Worm (Caenorhabditis elegans) whole organism, young adult: ENCODE data around the gene sas-7.
A peak's percentile ranks its signal among the peaks of the same experiment; 100 is the strongest.

Experiments used
- B0019.2 ChIP-seq: fragments of 200-800 bp; sonication (Bioruptor generic); conservative IDR thresholded peaks from 2 replicates; pipeline ENCODE4 v1.3.6; 2022; ENCODE audit warnings: missing genetic modification reagents, missing genetic modification characterization, missing compliant biosample characterization
- B0261.1 ChIP-seq: sonication (generic microtip); optimal IDR thresholded peaks from 2 replicates; lab custom pipeline; 2016; ENCODE audit warnings: mild to moderate bottlenecking, missing genetic modification characterization, moderate library complexity, missing compliant biosample characterization
- B0336.3 ChIP-seq: fragments of 200-800 bp; sonication (Bioruptor generic); IDR thresholded peaks from 2 replicates; pipeline ENCODE4 v1.3.6; 2022; ENCODE audit warnings: missing genetic modification characterization, missing compliant biosample characterization
- F37B4.10 ChIP-seq: fragments of 200-800 bp; sonication (Bioruptor generic); IDR thresholded peaks from 2 replicates; pipeline ENCODE4 v1.3.6; 2022; ENCODE audit warnings: missing genetic modification characterization, missing compliant biosample characterization
- F39B2.1 ChIP-seq: fragments of 200-800 bp; sonication (Bioruptor generic); IDR thresholded peaks from 2 replicates; pipeline ENCODE4 v1.3.6; 2022; ENCODE audit warnings: missing genetic modification reagents, missing genetic modification characterization, missing compliant biosample characterization
- K11D2.4 ChIP-seq: fragments of 200-800 bp; sonication (Bioruptor generic); IDR thresholded peaks from 2 replicates; pipeline ENCODE4 v1.3.6; 2022; ENCODE audit warnings: missing genetic modification reagents, missing genetic modification characterization, missing compliant biosample characterization
- K12H6.12 ChIP-seq: fragments of 200-800 bp; sonication (Bioruptor generic); optimal IDR thresholded peaks from 2 replicates; lab custom pipeline; 2018; ENCODE audit warnings: mild to moderate bottlenecking, missing genetic modification characterization, missing compliant biosample characterization
- Y53F4B.3 ChIP-seq: fragments of 200-800 bp; sonication (Bioruptor generic); IDR thresholded peaks from 2 replicates; pipeline ENCODE4 v1.3.6; 2022; ENCODE audit warnings: missing genetic modification reagents, missing genetic modification characterization, missing compliant biosample characterization
- Y56A3A.18 ChIP-seq: fragments of 200-800 bp; sonication (Bioruptor generic); IDR thresholded peaks from 2 replicates; pipeline ENCODE4 v1.3.6; 2022; ENCODE audit warnings: missing genetic modification reagents, missing genetic modification characterization, missing compliant biosample characterization
- Y95B8A.8 ChIP-seq: fragments of 200-800 bp; sonication (Bioruptor generic); IDR thresholded peaks from 2 replicates; pipeline ENCODE4 v1.3.6; 2022; ENCODE audit warnings: missing genetic modification reagents, missing genetic modification characterization, missing compliant biosample characterization
- ama-1 ChIP-seq, 3 experiments: fragments of 150-350 bp in 1 of 3; sonication (generic microtip) in 2 of 3; optimal IDR thresholded peaks; 2 replicates each; lab custom pipeline; 2014 to 2018; ENCODE audit warnings: missing biosample characterization in 2 of 3, missing genetic modification characterization in 2 of 3, missing genetic modification reagents in 2 of 3
- athp-1 ChIP-seq: sonication (generic microtip); optimal IDR thresholded peaks from 2 replicates; lab custom pipeline; 2017; ENCODE audit warnings: mild to moderate bottlenecking, missing genetic modification characterization, missing compliant biosample characterization
- attf-6 ChIP-seq: fragments of 200-800 bp; sonication (Bioruptor generic); IDR thresholded peaks from 2 replicates; pipeline ENCODE4 v1.3.6; 2022; ENCODE audit warnings: missing genetic modification reagents, missing genetic modification characterization, missing compliant biosample characterization
- ceh-100 ChIP-seq: fragments of 200-800 bp; sonication (Bioruptor generic); IDR thresholded peaks from 2 replicates; pipeline ENCODE4 v1.3.6; 2022; ENCODE audit warnings: missing genetic modification reagents, missing genetic modification characterization, missing compliant biosample characterization
- ceh-58 ChIP-seq: fragments of 200-800 bp; sonication (Bioruptor generic); IDR thresholded peaks from 2 replicates; pipeline ENCODE4 v1.3.6; 2022; ENCODE audit warnings: missing genetic modification characterization, missing compliant biosample characterization
- him-1 ChIP-seq: sonication (generic microtip); optimal IDR thresholded peaks from 2 replicates; lab custom pipeline; 2016; ENCODE audit warnings: missing genotype, missing genetic modification reagents, missing genetic modification characterization, missing compliant biosample characterization
- hlh-12 ChIP-seq: sonication (generic microtip); optimal IDR thresholded peaks from 2 replicates; lab custom pipeline; 2016; ENCODE audit warnings: missing genetic modification characterization, missing compliant biosample characterization
- hlh-26 ChIP-seq: fragments of 200-800 bp; sonication (Bioruptor generic); conservative IDR thresholded peaks from 2 replicates; pipeline ENCODE4 v1.3.6; 2022; ENCODE audit warnings: missing genetic modification reagents, missing genetic modification characterization, missing compliant biosample characterization
- hsf-1 ChIP-seq: fragments of 200-800 bp; sonication (Bioruptor generic); IDR thresholded peaks from 2 replicates; pipeline ENCODE4 v1.3.6; 2022; ENCODE audit warnings: missing genetic modification reagents, missing genetic modification characterization, missing compliant biosample characterization
- lag-1 ChIP-seq: fragments of 200-800 bp; sonication (Bioruptor generic); IDR thresholded peaks from 2 replicates; pipeline ENCODE4 v1.3.6; 2022; ENCODE audit warnings: missing genetic modification reagents, missing genetic modification characterization, missing compliant biosample characterization
- lir-1 ChIP-seq: fragments of 200-800 bp; sonication (Bioruptor generic); conservative IDR thresholded peaks from 2 replicates; pipeline ENCODE4 v1.3.6; 2022; ENCODE audit warnings: missing genetic modification reagents, missing genetic modification characterization, missing compliant biosample characterization
- lsy-27 ChIP-seq: sonication (generic microtip); optimal IDR thresholded peaks from 2 replicates; lab custom pipeline; 2017; ENCODE audit warnings: missing genetic modification characterization, mild to moderate bottlenecking, missing compliant biosample characterization, antibody characterized with exemption, missing genotype, borderline replicate concordance; ENCODE audit not compliant: insufficient read depth
- mes-4 ChIP-seq: sonication (generic microtip); optimal IDR thresholded peaks from 2 replicates; lab custom pipeline; 2016; ENCODE audit warnings: missing genotype, missing genetic modification characterization, missing compliant biosample characterization
- nhr-120 ChIP-seq: fragments of 200-800 bp; sonication (Bioruptor generic); IDR thresholded peaks from 2 replicates; pipeline ENCODE4 v1.3.6; 2022; ENCODE audit warnings: missing genetic modification characterization, missing compliant biosample characterization
- nhr-80 ChIP-seq: sonication (generic microtip); optimal IDR thresholded peaks from 2 replicates; lab custom pipeline; 2016; ENCODE audit warnings: missing genetic modification characterization, missing compliant biosample characterization
- nhr-90 ChIP-seq: sonication (generic microtip); optimal IDR thresholded peaks from 2 replicates; lab custom pipeline; 2016; ENCODE audit warnings: missing genotype, mild to moderate bottlenecking, missing genetic modification characterization, missing compliant biosample characterization
- rec-8 ChIP-seq, 2 experiments: sonication (generic microtip); optimal IDR thresholded peaks; 2 replicates each; lab custom pipeline; 2016; ENCODE audit warnings: mild to moderate bottlenecking in 2 of 2, missing genetic modification characterization in 2 of 2, missing genetic modification reagents in 2 of 2, missing genotype in 2 of 2, missing biosample characterization in 1 of 2, missing compliant biosample characterization in 1 of 2, moderate library complexity in 1 of 2
- repo-1 ChIP-seq: sonication (generic microtip); optimal IDR thresholded peaks from 2 replicates; lab custom pipeline; 2017; ENCODE audit warnings: mild to moderate bottlenecking, missing genetic modification characterization, missing compliant biosample characterization
- sdz-38 ChIP-seq: sonication (generic microtip); optimal IDR thresholded peaks from 2 replicates; lab custom pipeline; 2016; ENCODE audit warnings: missing genotype, missing genetic modification characterization, missing compliant biosample characterization
- somi-1 ChIP-seq: fragments of 200-800 bp; sonication (Bioruptor generic); optimal IDR thresholded peaks from 2 replicates; lab custom pipeline; 2018; ENCODE audit warnings: mild to moderate bottlenecking, missing genetic modification characterization, missing compliant biosample characterization
- sptf-2 ChIP-seq: fragments of 200-800 bp; sonication (Bioruptor generic); optimal IDR thresholded peaks from 2 replicates; lab custom pipeline; 2018; ENCODE audit warnings: mild to moderate bottlenecking, missing genetic modification characterization, missing compliant biosample characterization
- tbx-9 ChIP-seq: sonication (generic microtip); optimal IDR thresholded peaks from 2 replicates; lab custom pipeline; 2016; ENCODE audit warnings: borderline replicate concordance, missing genetic modification characterization, inconsistent platforms, missing compliant biosample characterization
- xnd-1 ChIP-seq: sonication (generic microtip); optimal IDR thresholded peaks from 2 replicates; lab custom pipeline; 2016; ENCODE audit warnings: missing genotype, missing genetic modification reagents, missing genetic modification characterization, missing compliant biosample characterization
- zfh-2 ChIP-seq: fragments of 200-800 bp; sonication (Bioruptor generic); conservative IDR thresholded peaks from 2 replicates; pipeline ENCODE4 v1.3.6; 2022; ENCODE audit warnings: missing genetic modification reagents, missing genetic modification characterization, missing compliant biosample characterization
- zim-3 ChIP-seq: sonication (generic microtip); optimal IDR thresholded peaks from 2 replicates; lab custom pipeline; 2017; ENCODE audit warnings: mild to moderate bottlenecking, missing genetic modification characterization, moderate library complexity, missing compliant biosample characterization
- ztf-18 ChIP-seq: sonication (generic microtip); optimal IDR thresholded peaks from 2 replicates; lab custom pipeline; 2016; ENCODE audit warnings: missing genotype, mild to moderate bottlenecking, missing genetic modification characterization, missing compliant biosample characterization
- ztf-26 ChIP-seq: sonication (generic microtip); optimal IDR thresholded peaks from 2 replicates; lab custom pipeline; 2017; ENCODE audit warnings: missing genetic modification characterization, missing compliant biosample characterization

The sas-7 gene

DNA sequence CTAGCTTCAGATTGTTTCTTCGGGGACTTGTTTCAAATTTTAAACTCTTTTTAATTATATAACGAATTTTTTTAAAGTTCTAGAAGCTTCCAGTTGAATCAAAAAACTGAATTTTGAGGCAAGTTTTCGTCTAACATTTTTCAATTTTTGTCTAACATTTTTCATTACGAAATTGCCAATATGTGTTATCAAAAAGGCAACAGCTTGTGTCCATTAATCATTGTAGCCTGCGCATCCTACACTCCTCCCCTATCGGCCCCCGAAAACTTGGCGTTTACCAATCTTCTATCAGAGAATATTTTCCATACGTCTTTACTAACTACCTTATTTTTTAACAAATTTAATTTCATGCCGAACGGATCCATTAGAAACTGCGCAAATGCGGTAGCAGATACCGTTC lies 20.7 kb upstream of the sas-7 start, which contains the start of gene vglu-3:
Gene vglu-3, plus strand, starts transcription at position 301 of the 400 bp plus-strand sequence.
- TF ChIP-seq rec-8 (tag; optimal IDR thresholded peaks at IDR 0.05; lab: Kevin White, UChicago), result no peak
- TF ChIP-seq ceh-100 (GFP tag; lab: Robert Waterston, UW), result no peak
- no peak for TF ChIP-seq K12H6.12 (tag; lab: Kevin White, UChicago)
- no peak for TF ChIP-seq B0336.3
- TF ChIP-seq ceh-58 (GFP tag; lab: Robert Waterston, UW), result no peak
- TF ChIP-seq him-1 (tag; lab: Kevin White, UChicago), result no peak
- TF ChIP-seq K11D2.4 (GFP tag; lab: Robert Waterston, UW), result no peak
- no peak for TF ChIP-seq ztf-26 (tag; lab: Kevin White, UChicago)
- no peak for TF ChIP-seq lir-1 (GFP tag; lab: Robert Waterston, UW)
- TF ChIP-seq nhr-90 (tag; lab: Kevin White, UChicago), result no peak
- TF ChIP-seq hsf-1, result no peak
- no peak for TF ChIP-seq lsy-27 (tag; lab: Kevin White, UChicago)
- TF ChIP-seq xnd-1, result no peak

DNA sequence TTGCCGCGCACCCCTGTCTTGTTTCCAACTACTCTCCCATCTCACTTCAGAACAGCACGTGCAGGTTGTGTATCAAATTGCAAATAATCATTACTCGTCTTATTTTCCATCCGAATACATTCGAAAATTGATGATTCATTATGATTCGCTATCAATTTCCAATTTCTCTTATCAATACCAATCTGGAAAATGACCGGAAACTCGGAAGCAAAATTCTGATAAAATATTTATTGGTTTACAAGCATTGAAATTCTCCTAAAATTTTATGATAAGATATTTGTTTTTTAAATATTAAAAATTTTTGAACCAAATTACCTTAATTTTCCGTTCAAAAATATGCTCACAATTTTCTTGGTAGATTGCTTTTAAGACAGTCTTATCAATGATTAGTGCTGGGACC lies 15.5 kb upstream of the sas-7 start:
- TF ChIP-seq nhr-80, result peak; percentile 42
- TF ChIP-seq athp-1 (tag; lab: Kevin White, UChicago), result no peak

DNA sequence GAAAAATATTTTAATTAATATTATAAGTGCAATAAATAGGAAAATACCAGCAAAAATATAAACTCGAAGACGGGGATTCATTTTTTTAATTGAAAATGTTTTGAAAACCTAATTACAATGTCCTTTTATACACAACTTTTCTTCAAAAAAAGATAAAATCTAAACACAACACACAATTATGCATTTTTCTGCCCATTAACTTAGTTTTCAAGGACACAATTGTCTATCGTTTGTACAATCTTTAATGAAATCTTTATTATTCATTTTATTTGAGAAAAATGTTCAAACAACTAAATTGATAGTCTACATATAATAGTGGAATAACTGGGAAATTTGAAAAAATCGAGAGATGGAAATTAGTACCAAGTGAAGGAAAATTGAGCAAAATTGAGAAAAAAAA lies 14.8 kb upstream of the sas-7 start, which contains the start of gene T07A5.1:
Gene T07A5.1, minus strand, starts transcription at position 149 of the 400 bp plus-strand sequence.
- TF ChIP-seq nhr-120 (GFP tag; lab: Robert Waterston, UW) (no peak), F39B2.1 (GFP tag; lab: Robert Waterston, UW) (no peak), B0019.2 (GFP tag; lab: Robert Waterston, UW) (no peak), Y56A3A.18 (GFP tag; lab: Robert Waterston, UW) (no peak), repo-1 (tag; lab: Kevin White, UChicago) (no peak), sptf-2 (GFP tag; lab: Kevin White, UChicago) (no peak), lir-1 (GFP tag; lab: Robert Waterston, UW) (no peak), lag-1 (GFP tag; lab: Robert Waterston, UW) (no peak), attf-6 (GFP tag; lab: Robert Waterston, UW) (no peak)

DNA sequence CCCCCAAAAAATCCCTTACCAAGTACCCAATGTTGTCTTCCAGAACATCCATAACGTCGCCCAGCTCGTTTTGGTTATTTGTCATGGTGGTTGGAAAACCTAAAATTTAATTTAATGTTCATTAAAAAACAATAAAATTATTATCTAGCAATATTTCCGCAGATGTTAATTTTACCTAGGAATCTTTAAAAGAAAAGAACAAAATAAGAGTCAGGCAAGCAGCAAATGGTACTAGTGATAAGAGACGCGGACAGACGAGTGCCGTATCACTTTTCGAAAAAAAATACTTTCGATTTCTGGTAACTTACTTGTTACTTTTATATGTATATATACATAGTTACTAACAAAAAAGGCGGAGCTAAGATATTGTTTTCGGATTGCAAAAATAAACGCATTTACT lies 9.8 kb upstream of the sas-7 start, which contains the start of gene T07A5.7:
Gene T07A5.7, minus strand, starts transcription at position 101 of the 400 bp plus-strand sequence.
- TF ChIP-seq B0261.1 (tag; lab: Kevin White, UChicago) (no peak), tbx-9 (no peak), mes-4 (tag; lab: Kevin White, UChicago) (no peak), attf-6 (GFP tag; lab: Robert Waterston, UW) (no peak), ztf-18 (tag; lab: Kevin White, UChicago) (no peak), ama-1 (optimal IDR thresholded peaks at IDR 0.05; lab: Kevin White, UChicago) (no peak), ama-1 (GFP tag; optimal IDR thresholded peaks at IDR 0.05; lab: Kevin White, UChicago) (no peak), hlh-26 (no peak), Y53F4B.3 (GFP tag; lab: Robert Waterston, UW) (no peak), Y95B8A.8 (GFP tag; lab: Robert Waterston, UW) (no peak), hlh-12 (tag; lab: Kevin White, UChicago) (no peak), F37B4.10 (GFP tag; lab: Robert Waterston, UW) (no peak), zim-3 (tag; lab: Kevin White, UChicago) (no peak), zfh-2 (GFP tag; lab: Robert Waterston, UW) (no peak), lir-1 (GFP tag; lab: Robert Waterston, UW) (no peak), somi-1 (GFP tag; lab: Kevin White, UChicago) (no peak), sdz-38 (tag; lab: Kevin White, UChicago) (no peak)
